Worm (Caenorhabditis elegans): Measurements from ENCODE around the gene D2045.5.
A peak's percentile ranks its signal among the peaks of the same experiment; 100 is the strongest.

D2045.5 gene

ce11 chrIII:10460427-10461163 lies 8.8 kb downstream of the D2045.5 start, which contains the start of gene ecps-1 (continued):
- TF ChIP-seq C16A3.4 (tag; optimal IDR thresholded peaks at IDR 0.05), result peak; percentile 98
- TF ChIP-seq irx-1 (tag; optimal IDR thresholded peaks at IDR 0.05), result peak; percentile 76
- TF ChIP-seq isw-1 (GFP tag; IDR thresholded peaks at IDR 0.05), result peak; percentile 86
- peak; percentile 76 for TF ChIP-seq ceh-8 (GFP tag; optimal IDR thresholded peaks at IDR 0.05)
- TF ChIP-seq tlp-1 (tag; optimal IDR thresholded peaks at IDR 0.05), result no peak
- TF ChIP-seq jun-1 (tag; optimal IDR thresholded peaks at IDR 0.05), result peak; percentile 81
- TF ChIP-seq nhr-12 (tag; optimal IDR thresholded peaks at IDR 0.05), result no peak
- no peak for TF ChIP-seq pag-3 (tag; optimal IDR thresholded peaks at IDR 0.05; ENCODE audit: borderline replicate concordance, insufficient read depth)

ce11 chrIII:10451012-10451411 lies 18.4 kb downstream of the D2045.5 start, which contains the start of gene H04D03.4:
Gene H04D03.4, minus strand, starts transcription at chrIII:10451112.
- no peak for TF ChIP-seq ceh-63 (GFP tag; optimal IDR thresholded peaks at IDR 0.05)
- TF ChIP-seq isw-1 (GFP tag; IDR thresholded peaks at IDR 0.05), result no peak
- TF ChIP-seq dpl-1 (GFP tag; optimal IDR thresholded peaks at IDR 0.05), result no peak

- no peak for TF ChIP-seq grh-1 (GFP tag; IDR thresholded peaks at IDR 0.05)
- TF ChIP-seq pqm-1 (tag; optimal IDR thresholded peaks at IDR 0.05), result no peak
- TF ChIP-seq egl-13 (tag; optimal IDR thresholded peaks at IDR 0.05), result no peak
- no peak for TF ChIP-seq nhr-19 (GFP tag; conservative IDR thresholded peaks at IDR 0.05)
- no peak for TF ChIP-seq mep-1 (tag; optimal IDR thresholded peaks at IDR 0.05)
- no peak for TF ChIP-seq sox-4 (tag; optimal IDR thresholded peaks at IDR 0.05)
- TF ChIP-seq fos-1 (tag; optimal IDR thresholded peaks at IDR 0.05), result no peak
- no peak for TF ChIP-seq nhr-85 (tag)
- no peak for TF ChIP-seq unc-98 (GFP tag; IDR thresholded peaks at IDR 0.05)
- TF ChIP-seq unc-86 (tag; optimal IDR thresholded peaks at IDR 0.05), result no peak
- no peak for TF ChIP-seq alr-1 (tag; optimal IDR thresholded peaks at IDR 0.05; ENCODE audit: borderline replicate concordance)
- TF ChIP-seq fkh-8 (tag; optimal IDR thresholded peaks at IDR 0.05), result no peak
- TF ChIP-seq lin-35 (GFP tag; optimal IDR thresholded peaks at IDR 0.05), result no peak
- TF ChIP-seq nhr-28 (tag; optimal IDR thresholded peaks at IDR 0.05), result no peak
- TF ChIP-seq nhr-47 (tag; optimal IDR thresholded peaks at IDR 0.05), result no peak
- no peak for TF ChIP-seq dsc-1 (tag; optimal IDR thresholded peaks at IDR 0.05)
- TF ChIP-seq mab-9 (GFP tag; IDR thresholded peaks at IDR 0.05), result no peak
- no peak for TF ChIP-seq ceh-88 (GFP tag; IDR thresholded peaks at IDR 0.05)
- no peak for TF ChIP-seq ama-1 (optimal IDR thresholded peaks at IDR 0.05)
Measured at ce11 chrIII:10446730-10447129, 22.7 kb downstream of the D2045.5 start, which contains the start of gene H04D03.7. Gene H04D03.7, minus strand, starts transcription at chrIII:10446830.

ce11 chrIII:10442355-10443140 lies 26.9 kb downstream of the D2045.5 start, which contains the start of the genes H04D03.2 and ecps-2:
Gene H04D03.2, minus strand, starts transcription at chrIII:10442405.
Gene ecps-2, plus strand, starts transcription at chrIII:10443090.
- no peak for TF ChIP-seq vab-15 (tag; optimal IDR thresholded peaks at IDR 0.05)
- no peak for TF ChIP-seq snpc-4 (tag; optimal IDR thresholded peaks at IDR 0.05)
- TF ChIP-seq hlh-4 (tag; optimal IDR thresholded peaks at IDR 0.05), result no peak
- no peak for TF ChIP-seq dsc-1 (tag; optimal IDR thresholded peaks at IDR 0.05)
- no peak for TF ChIP-seq pag-3 (tag; optimal IDR thresholded peaks at IDR 0.05; ENCODE audit: borderline replicate concordance, insufficient read depth)
- no peak for TF ChIP-seq ztf-4 (tag; optimal IDR thresholded peaks at IDR 0.05)
- TF ChIP-seq rnt-1 (tag; optimal IDR thresholded peaks at IDR 0.05), result no peak
- TF ChIP-seq mdl-1 (tag; optimal IDR thresholded peaks at IDR 0.05), result no peak
- no peak for TF ChIP-seq nhr-85 (tag)
- no peak for TF ChIP-seq fkh-4 (tag; optimal IDR thresholded peaks at IDR 0.05; ENCODE audit: borderline replicate concordance)
- no peak for TF ChIP-seq nhr-12 (tag; optimal IDR thresholded peaks at IDR 0.05)
- TF ChIP-seq nhr-47 (tag; optimal IDR thresholded peaks at IDR 0.05), result no peak
- TF ChIP-seq nhr-11 (tag; optimal IDR thresholded peaks at IDR 0.05), result no peak
- TF ChIP-seq ets-5 (GFP tag; IDR thresholded peaks at IDR 0.05), result no peak

Measured in whole organism, L1 larva.